Worm (Caenorhabditis elegans): ENCODE results near the gene Y11D7A.9.

ce11 chrIV:9214823-9215222 lies 41.1 kb downstream of the Y11D7A.9 start:
- TF ChIP-seq unc-62 (GFP tag; optimal IDR thresholded peaks at IDR 0.05), result no peak
- no peak for TF ChIP-seq pbrm-1 (GFP tag; IDR thresholded peaks at IDR 0.05)

Data from whole organism, young adult.